Worm (Caenorhabditis elegans) whole organism, L4/young adult: ENCODE data around the gene nhr-56.
"Not testable (repeated sequence)": the region's sequence is repeated elsewhere in the genome, so short reads cannot be mapped to it uniquely, and the experiment has no call there.

Experiments
- W03F9.2 ChIP-seq: fragments of 150-350 bp; optimal IDR thresholded peaks from 2 replicates; lab custom pipeline; 2014; ENCODE audit warnings: missing biosample characterization, missing genetic modification characterization
- dao-5 ChIP-seq: sonication (generic microtip); optimal IDR thresholded peaks from 2 replicates; lab custom pipeline; 2016; ENCODE audit warnings: missing genotype, missing genetic modification characterization, moderate library complexity, missing compliant biosample characterization
- him-1 ChIP-seq: sonication (generic microtip); optimal IDR thresholded peaks from 2 replicates; lab custom pipeline; 2016; ENCODE audit warnings: missing genotype, missing genetic modification reagents, missing genetic modification characterization, missing compliant biosample characterization

The nhr-56 gene

DNA sequence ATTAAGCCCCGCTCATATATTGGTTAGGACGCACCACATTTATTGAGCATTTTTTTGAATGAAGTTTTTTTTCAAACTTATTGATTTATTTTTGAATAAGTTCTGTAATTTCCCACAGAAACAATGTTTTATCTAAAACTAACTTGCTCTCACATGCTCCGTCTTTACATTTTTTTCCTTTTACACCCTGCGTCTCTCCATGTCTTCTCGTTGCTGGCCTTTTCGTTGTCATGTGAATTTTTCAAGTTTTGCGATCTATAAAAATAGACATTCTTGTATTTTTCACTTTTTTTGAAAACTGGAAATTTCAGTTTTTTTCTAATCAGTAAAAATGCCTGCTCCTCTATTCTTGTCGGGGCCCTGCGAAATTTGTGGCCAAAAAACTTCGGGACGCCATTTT lies 12.1 kb downstream of the nhr-56 start, which contains the start of gene nhr-134:
nhr-134 (plus strand) TSS at position 312 of the 400 bp plus-strand sequence.
- TF ChIP-seq him-1 (tag; lab: Kevin White, UChicago), result no peak
- no peak for TF ChIP-seq W03F9.2 (tag; lab: Kevin White, UChicago)
- no peak for TF ChIP-seq dao-5 (tag; lab: Kevin White, UChicago)

DNA sequence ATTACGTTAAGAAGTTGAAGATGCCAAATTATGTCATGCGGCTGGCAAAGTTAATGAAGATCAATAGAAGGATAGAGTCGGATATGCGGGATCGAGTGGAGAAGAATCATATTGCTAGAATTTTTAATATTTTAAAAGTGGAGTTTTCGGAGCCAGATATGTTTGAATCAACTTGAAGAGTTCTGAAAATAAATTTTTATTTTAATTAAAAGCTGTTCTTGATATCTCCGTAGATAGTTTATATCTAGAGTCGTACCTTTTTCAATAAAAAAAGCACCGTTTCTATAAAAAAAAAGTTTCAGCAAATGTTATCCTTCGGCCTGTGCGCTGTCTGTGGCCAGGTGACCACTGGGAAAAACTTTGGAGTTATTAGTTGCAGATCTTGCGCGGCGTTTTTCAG lies 14.4 kb downstream of the nhr-56 start, which contains the start of gene nhr-96:
nhr-96 (plus strand) TSS at position 301 of the 400 bp plus-strand sequence.
- TF ChIP-seq dao-5 (tag; lab: Kevin White, UChicago) (no peak), him-1 (tag; lab: Kevin White, UChicago) (no peak), W03F9.2 (tag; lab: Kevin White, UChicago) (no peak)

DNA sequence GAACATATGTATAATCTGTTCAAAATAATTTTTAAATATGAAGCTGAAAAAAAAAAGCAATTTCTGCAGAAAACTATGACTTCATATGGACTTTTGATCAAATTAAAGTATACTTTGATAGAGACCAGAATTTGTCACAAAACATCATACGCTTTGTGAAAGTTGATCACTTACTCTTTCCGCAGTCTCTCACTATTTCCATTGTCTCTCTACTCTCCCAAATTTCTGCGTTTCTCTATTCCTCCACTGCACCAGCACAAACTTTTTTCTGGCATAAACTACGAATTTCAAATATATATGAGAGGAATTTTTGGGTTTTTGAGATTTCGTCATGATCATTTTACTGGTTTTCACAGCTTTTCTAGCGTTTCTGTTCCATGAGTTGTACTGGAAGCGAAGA lies 17.0 kb downstream of the nhr-56 start, which contains the start of gene cyp-33C4:
cyp-33C4 (plus strand) TSS at position 293 of the 400 bp plus-strand sequence.
- TF ChIP-seq W03F9.2 (tag; lab: Kevin White, UChicago), result no peak
- no peak for TF ChIP-seq dao-5 (tag; lab: Kevin White, UChicago)
- no peak for TF ChIP-seq him-1 (tag; lab: Kevin White, UChicago)

DNA sequence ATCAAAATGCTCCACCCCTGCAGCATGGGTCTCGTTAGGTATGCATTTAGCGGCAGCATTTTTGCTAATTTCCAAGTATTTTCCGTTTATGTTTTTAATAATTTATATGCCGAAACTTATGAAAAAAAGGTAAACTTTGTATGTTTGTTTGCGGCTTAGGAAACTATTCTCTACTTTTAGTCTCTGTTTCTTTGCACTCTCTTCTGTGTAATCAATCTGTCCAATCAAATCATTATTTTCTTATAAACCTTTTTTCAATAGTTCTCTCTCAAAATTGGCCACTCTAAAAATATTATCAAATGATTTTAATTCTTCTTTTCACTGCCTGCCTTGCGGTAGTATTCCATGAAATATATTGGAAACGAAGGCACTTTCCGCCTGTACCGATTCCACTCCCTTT lies 19.2 kb downstream of the nhr-56 start:
- no peak for TF ChIP-seq him-1 (tag; lab: Kevin White, UChicago)
- no peak for TF ChIP-seq dao-5 (tag; lab: Kevin White, UChicago)
- no peak for TF ChIP-seq W03F9.2 (tag; lab: Kevin White, UChicago)

DNA sequence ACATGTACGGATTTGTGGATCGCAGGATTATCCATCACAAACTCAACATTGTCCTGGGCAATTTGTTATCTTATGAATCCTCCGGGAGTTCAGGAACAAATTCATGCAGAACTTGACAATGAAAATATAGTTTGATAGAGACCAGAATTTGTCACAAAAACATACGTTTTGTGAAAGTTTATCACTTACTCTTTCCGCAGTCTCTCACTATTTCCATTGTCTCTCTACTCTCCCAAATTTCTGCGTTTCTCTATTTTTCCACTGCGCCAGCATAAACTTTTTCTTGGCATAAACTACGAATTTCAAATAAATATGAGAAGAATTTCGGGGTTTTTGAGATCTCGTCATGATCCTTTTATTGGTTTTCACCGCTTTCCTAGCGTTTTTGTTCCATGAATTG lies 23.8 kb downstream of the nhr-56 start, which contains the start of gene cyp-33C3:
cyp-33C3 (plus strand) TSS at position 149 of the 400 bp plus-strand sequence.
- TF ChIP-seq him-1 (tag; lab: Kevin White, UChicago) (no peak), W03F9.2 (tag; lab: Kevin White, UChicago) (no peak), dao-5 (tag; lab: Kevin White, UChicago) (no peak)

DNA sequence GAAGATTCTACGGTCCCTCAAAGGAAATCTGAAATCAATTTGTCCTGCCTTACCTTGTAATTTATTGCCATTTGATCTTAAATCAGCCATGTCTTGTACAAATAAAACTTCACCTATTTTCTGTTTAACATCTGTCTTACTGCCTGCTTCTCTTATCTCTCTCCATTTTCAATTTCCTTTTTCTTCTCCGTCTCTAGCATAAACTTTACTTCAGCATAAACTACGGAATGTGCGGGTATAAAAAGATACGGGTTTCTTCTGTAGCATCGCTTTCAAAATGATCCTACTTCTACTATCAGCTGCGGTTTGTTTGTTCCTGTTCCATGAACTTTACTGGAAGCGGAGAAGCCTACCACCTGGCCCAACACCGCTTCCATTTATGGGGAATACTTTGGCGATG lies 25.9 kb downstream of the nhr-56 start, which contains the start of gene cyp-33C5:
cyp-33C5 (plus strand) TSS at position 254 of the 400 bp plus-strand sequence.
- TF ChIP-seq W03F9.2 (tag; lab: Kevin White, UChicago) (no peak), him-1 (tag; lab: Kevin White, UChicago) (no peak), dao-5 (tag; lab: Kevin White, UChicago) (no peak)

DNA sequence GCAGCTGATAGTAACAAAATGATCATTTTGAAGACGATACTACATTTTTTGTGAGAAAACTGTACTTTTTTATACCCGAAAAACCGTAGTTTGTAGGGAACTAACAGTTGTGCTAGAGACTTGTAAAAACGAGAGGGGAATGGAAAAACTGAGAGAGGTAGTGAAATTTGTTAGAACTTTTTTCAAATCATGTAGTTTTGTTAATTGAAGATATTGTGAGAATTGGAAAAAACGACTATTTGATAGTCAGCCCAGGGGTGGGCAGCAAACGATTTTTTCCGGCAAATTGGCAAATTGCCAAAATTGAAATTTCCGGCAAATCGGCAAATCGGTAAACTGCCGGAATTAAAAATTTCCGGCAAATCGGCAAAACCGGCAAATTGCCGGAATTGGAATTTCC lies 30.5 kb downstream of the nhr-56 start, which contains the start of gene cyp-33C6:
cyp-33C6 (minus strand) TSS at position 101 of the 400 bp plus-strand sequence.
- TF ChIP-seq him-1 (tag; lab: Kevin White, UChicago) (no peak), dao-5 (tag; lab: Kevin White, UChicago) (no peak)

DNA sequence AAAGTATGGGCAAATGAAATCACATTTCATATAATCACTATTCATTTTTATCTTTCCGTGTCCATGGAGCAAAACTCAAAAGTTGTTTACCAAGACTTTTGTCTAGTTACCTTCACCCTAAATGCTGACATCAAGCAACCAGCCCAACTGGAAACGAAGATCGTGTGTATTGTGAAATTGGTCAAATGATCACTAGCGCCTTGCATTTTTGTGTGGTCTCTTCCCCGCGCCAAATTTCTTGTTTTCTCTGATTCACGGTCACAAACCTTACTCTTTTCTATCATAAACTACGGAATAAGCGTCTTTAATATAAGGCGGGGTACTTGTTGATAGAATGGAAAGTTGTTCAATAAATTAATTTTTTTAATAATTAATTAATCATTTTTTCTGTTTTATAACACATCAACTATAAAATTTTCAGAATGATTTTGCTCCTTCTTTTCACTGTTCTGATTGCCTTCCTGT lies 31.4 kb downstream of the nhr-56 start, which contains the start of gene cyp-33C7:
cyp-33C7 (plus strand) TSS at position 415 of the 465 bp plus-strand sequence.
- TF ChIP-seq dao-5 (tag; lab: Kevin White, UChicago), result no peak
- TF ChIP-seq W03F9.2 (tag; lab: Kevin White, UChicago), result no peak
- TF ChIP-seq him-1 (tag; lab: Kevin White, UChicago), result no peak

DNA sequence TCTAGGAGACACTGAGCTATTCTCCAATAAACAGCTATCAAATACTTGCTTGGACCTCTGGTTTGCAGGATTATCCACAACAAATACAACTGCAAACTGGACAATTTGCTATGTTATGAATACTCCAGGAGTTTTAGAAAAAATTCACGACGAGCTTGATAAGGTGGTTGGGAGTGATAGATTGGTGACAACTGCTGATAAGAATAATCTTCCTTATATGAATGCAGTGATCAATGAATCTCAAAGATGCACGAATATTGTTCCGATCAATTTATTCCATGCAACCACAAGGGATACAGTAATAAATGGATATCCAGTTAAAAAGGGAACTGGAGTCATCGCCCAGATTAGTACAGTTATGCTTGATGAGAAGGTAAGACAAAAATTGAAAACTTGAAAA lies 33.0 kb downstream of the nhr-56 start:
- TF ChIP-seq dao-5 (tag; lab: Kevin White, UChicago), result no peak

DNA sequence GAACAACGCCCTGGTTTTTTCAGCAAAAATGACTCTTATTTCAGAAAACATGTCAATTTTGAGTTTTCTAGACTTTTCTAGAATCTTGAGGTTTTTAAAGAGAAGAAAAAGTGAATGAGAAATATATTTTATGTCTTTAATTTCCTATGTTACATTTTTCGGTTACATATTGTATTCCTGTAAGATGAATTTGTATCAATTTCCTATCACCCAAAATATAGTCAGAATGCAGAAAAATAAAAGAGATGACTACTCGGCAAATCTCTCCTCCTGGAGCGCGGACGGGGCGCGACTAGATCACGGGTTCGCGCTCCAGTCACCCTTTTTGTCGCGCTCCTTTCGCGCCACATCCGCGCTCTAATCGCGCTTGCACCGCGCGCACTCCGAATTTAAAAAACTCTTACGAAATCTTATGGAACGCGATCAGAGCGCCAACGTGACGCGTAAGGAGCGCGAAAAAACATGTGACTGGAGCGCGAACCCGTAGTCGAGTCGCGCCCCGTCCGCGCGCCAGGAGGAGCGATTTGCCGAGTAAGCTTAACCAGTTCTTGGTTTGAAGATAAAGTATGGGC lies 35.8 kb downstream of the nhr-56 start, which contains the start of gene str-253:
str-253 (minus strand) TSS at position 51 of the 572 bp plus-strand sequence.
- no peak for TF ChIP-seq W03F9.2 (tag; lab: Kevin White, UChicago)
- no peak for TF ChIP-seq dao-5 (tag; lab: Kevin White, UChicago)
- no peak for TF ChIP-seq him-1 (tag; lab: Kevin White, UChicago)

DNA sequence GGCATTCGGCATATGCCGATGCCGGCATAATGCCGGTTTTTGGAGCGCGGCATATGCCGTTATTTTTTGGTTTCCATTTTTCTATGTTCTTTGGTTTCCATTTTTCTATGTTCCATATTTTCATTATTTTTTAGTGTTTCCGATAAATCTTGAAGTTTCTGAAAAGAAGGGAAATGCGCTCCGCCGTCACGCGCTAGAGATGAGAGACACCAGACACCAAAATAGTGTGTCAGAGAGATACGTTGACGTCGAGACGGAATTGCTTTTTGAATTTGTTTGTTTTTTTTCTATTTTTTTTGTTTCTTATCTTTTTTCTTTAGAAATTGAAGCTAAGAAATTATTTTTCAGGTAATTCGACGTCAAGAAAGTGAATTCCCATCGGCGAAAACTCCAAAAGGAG lies 36.4 kb downstream of the nhr-56 start, which contains the start of gene F41B5.1:
F41B5.1 (plus strand) TSS at position 343 of the 400 bp plus-strand sequence.
- not testable (repeated sequence) for TF ChIP-seq dao-5, him-1, W03F9.2 (tag; lab: Kevin White, UChicago)

DNA sequence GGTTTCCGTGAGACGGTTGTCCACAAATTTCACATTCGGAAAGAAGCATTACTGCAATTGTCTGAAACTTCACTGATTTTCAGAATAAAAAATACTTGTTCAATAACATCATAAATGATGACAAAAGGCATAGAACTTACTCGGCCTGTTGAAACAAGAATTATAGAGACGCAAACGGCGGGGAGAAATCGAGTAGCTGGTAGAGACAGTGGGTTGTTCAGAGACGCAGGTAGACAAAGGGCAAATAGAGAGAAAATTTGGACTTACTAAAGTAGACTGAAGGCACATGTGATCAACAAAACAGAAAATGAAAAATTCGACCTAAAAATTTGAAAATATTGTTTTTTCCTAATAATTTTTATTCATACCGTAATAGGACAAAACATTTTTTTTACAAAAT lies 40.9 kb downstream of the nhr-56 start, which contains the start of gene nhr-182:
nhr-182 (minus strand) TSS at position 178 of the 400 bp plus-strand sequence.
- TF ChIP-seq dao-5 (tag; lab: Kevin White, UChicago), result no peak
- TF ChIP-seq W03F9.2 (tag; lab: Kevin White, UChicago), result no peak
- no peak for TF ChIP-seq him-1 (tag; lab: Kevin White, UChicago)

DNA sequence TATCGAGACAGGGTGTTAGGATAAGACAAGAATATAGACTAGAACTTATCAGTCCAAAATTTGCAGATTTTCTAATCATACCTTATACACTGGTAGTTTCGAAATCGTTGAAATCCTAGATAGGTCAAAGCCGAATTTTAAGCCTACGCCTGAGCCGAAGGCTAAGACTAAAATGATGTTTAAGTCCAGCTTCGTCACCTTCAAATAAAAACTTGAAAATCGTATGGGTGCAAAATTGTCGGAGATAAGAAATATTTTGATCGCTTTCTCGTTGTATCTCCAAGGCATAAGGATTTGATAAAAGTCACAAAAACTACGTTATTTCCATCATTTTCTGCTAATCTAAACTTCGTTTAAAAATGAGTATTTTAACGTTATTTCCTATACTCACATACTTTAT lies 41.9 kb downstream of the nhr-56 start, which contains the start of gene F41B5.12:
F41B5.12 (plus strand) TSS at position 301 of the 400 bp plus-strand sequence.
- TF ChIP-seq dao-5 (tag; lab: Kevin White, UChicago), result no peak
- TF ChIP-seq W03F9.2 (tag; lab: Kevin White, UChicago), result no peak
- no peak for TF ChIP-seq him-1 (tag; lab: Kevin White, UChicago)
